Worm (Caenorhabditis elegans): Measurements from ENCODE around the gene hyl-1.

The hyl-1 gene

ce11 chrIV:8528345-8528744 lies 10.6 kb upstream of the hyl-1 start:
- peak; percentile 9 for TF ChIP-seq elt-2 (tag; optimal IDR thresholded peaks at IDR 0.05)
- no peak for TF ChIP-seq unc-42 (tag; optimal IDR thresholded peaks at IDR 0.05)

DNA sequence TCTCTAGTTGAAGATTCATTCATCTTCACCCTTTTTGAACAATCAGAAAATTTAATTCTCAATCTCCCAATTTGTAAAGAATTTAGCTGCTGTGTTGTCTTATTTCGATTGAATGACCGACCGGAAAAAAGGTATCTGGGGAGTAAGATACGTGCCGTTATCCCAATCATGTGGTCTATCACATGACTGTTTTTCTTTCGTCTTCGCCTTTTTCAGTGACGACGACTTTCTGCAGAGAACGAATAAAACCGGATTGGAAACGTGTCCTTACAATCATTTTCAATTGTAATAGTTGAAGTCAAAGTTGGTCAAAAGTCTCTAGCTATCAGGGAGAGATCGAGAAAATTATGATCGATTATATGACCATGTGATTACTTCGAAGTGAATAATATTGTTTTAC lies 9.9 kb upstream of the hyl-1 start:
- TF ChIP-seq pat-9 (tag; optimal IDR thresholded peaks at IDR 0.05) (no peak), hlh-30 (tag; optimal IDR thresholded peaks at IDR 0.05; ENCODE audit: insufficient read depth) (peak; percentile 58), tbx-2 (tag; optimal IDR thresholded peaks at IDR 0.05) (no peak), hlh-8 (tag; optimal IDR thresholded peaks at IDR 0.05) (no peak), fkh-6 (tag; optimal IDR thresholded peaks at IDR 0.05) (no peak)

ce11 chrIV:8530042-8531027 lies 8.6 kb upstream of the hyl-1 start:
- TF ChIP-seq unc-55 (GFP tag; optimal IDR thresholded peaks at IDR 0.05), result peak; percentile 25
- no peak for TF ChIP-seq lin-11 (tag; optimal IDR thresholded peaks at IDR 0.05)
- peak; percentile 92 for TF ChIP-seq elt-2 (tag; optimal IDR thresholded peaks at IDR 0.05)
- TF ChIP-seq lim-6 (tag; optimal IDR thresholded peaks at IDR 0.05), result no peak

DNA sequence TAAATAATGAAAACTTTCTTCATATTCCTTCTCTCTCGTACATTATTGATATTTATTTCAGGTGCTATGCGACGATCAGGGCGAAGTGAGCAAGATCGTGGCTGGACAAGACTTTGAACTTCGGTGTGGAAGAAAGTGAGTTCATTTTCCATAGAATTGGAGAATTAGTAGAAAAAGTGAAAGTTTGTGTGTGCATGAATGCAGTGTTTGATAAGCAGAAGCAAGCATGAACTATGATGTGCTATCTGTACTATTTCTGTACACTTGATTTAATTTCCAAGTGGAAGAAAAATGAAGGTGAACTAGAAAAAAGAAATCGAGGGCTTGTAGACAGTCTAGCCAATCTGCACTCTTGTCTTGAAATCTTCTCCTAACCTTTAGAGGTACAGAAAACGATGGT lies 6.9 kb upstream of the hyl-1 start:
- TF ChIP-seq T23F11.4 (GFP tag; optimal IDR thresholded peaks at IDR 0.05), result no peak
- TF ChIP-seq dmd-4 (tag; optimal IDR thresholded peaks at IDR 0.05; ENCODE audit: borderline replicate concordance), result no peak
- TF ChIP-seq ztf-16 (tag; optimal IDR thresholded peaks at IDR 0.05), result no peak
- no peak for TF ChIP-seq ceh-19 (GFP tag; optimal IDR thresholded peaks at IDR 0.05)
- no peak for TF ChIP-seq hlh-30 (tag; optimal IDR thresholded peaks at IDR 0.05; ENCODE audit: insufficient read depth)
- TF ChIP-seq ama-1 (optimal IDR thresholded peaks at IDR 0.05), result no peak
- TF ChIP-seq unc-55 (GFP tag; optimal IDR thresholded peaks at IDR 0.05), result no peak
- no peak for TF ChIP-seq sdc-2 (tag; optimal IDR thresholded peaks at IDR 0.05)
- no peak for TF ChIP-seq ceh-45 (GFP tag; IDR thresholded peaks at IDR 0.05)
- TF ChIP-seq ceh-34 (tag; optimal IDR thresholded peaks at IDR 0.05), result no peak
- TF ChIP-seq fkh-10 (GFP tag; optimal IDR thresholded peaks at IDR 0.05), result no peak
- no peak for TF ChIP-seq fkh-6 (tag; optimal IDR thresholded peaks at IDR 0.05)
- no peak for TF ChIP-seq tbx-7 (tag; optimal IDR thresholded peaks at IDR 0.05)
- TF ChIP-seq sox-4 (tag; optimal IDR thresholded peaks at IDR 0.05), result no peak
- TF ChIP-seq pat-9 (tag; optimal IDR thresholded peaks at IDR 0.05), result no peak
- TF ChIP-seq ceh-31 (tag; optimal IDR thresholded peaks at IDR 0.05), result no peak
- no peak for TF ChIP-seq nfya-1 (tag; optimal IDR thresholded peaks at IDR 0.05)
- TF ChIP-seq hlh-8 (tag; optimal IDR thresholded peaks at IDR 0.05), result no peak

ce11 chrIV:8532796-8533195 lies 6.1 kb upstream of the hyl-1 start:
- no peak for TF ChIP-seq dve-1 (tag; optimal IDR thresholded peaks at IDR 0.05)
- TF ChIP-seq lin-11 (tag; optimal IDR thresholded peaks at IDR 0.05), result no peak
- TF ChIP-seq pax-1 (tag; optimal IDR thresholded peaks at IDR 0.05), result no peak
- no peak for TF ChIP-seq C38D4.7 (GFP tag; optimal IDR thresholded peaks at IDR 0.05)
- no peak for TF ChIP-seq unc-55 (GFP tag; optimal IDR thresholded peaks at IDR 0.05)
- no peak for TF ChIP-seq ztf-16 (tag; optimal IDR thresholded peaks at IDR 0.05)
- no peak for TF ChIP-seq zip-5 (tag; optimal IDR thresholded peaks at IDR 0.05)
- no peak for TF ChIP-seq sox-4 (tag; optimal IDR thresholded peaks at IDR 0.05)
- TF ChIP-seq pat-9 (tag; optimal IDR thresholded peaks at IDR 0.05), result no peak
- no peak for TF ChIP-seq ceh-22 (tag; optimal IDR thresholded peaks at IDR 0.05)
- TF ChIP-seq ceh-45 (GFP tag; IDR thresholded peaks at IDR 0.05), result no peak
- no peak for TF ChIP-seq rnt-1 (tag; optimal IDR thresholded peaks at IDR 0.05)
- TF ChIP-seq ets-4 (tag; optimal IDR thresholded peaks at IDR 0.05), result no peak
- TF ChIP-seq pros-1 (tag; optimal IDR thresholded peaks at IDR 0.05), result no peak
- no peak for TF ChIP-seq elt-4 (tag; optimal IDR thresholded peaks at IDR 0.05)
- TF ChIP-seq ref-2 (tag; optimal IDR thresholded peaks at IDR 0.05), result no peak

Measured in whole organism, late embryonic.